Fruit fly (Drosophila melanogaster) whole organism: ENCODE results near the gene CG9360.

Source experiments
- Dll ChIP-seq: fragments of >200 bp; optimal IDR thresholded peaks from 2 replicates; lab custom pipeline; 2017
- EcR ChIP-seq, 2 experiments: fragments of >200 bp; optimal IDR thresholded peaks; 2 replicates each; lab custom pipeline; 2017; ENCODE audit warnings: missing biosample characterization in 2 of 2, missing genetic modification characterization in 2 of 2, missing genetic modification reagents in 2 of 2

dm6 chrX:11716731-11717326 is 47.6 kb downstream of the CG9360 start, which contains the start of gene prtp:
- TF ChIP-seq Dll (lab: Kevin White, UChicago) (no peak), EcR (GFP tag; optimal IDR thresholded peaks at IDR 0.05; lab: Kevin White, UChicago) (no peak)
